Worm (Caenorhabditis elegans) whole organism, late embryonic: Measurements from ENCODE around the gene lip-1.

Source experiments
- C08G9.2 ChIP-seq: sonication (generic microtip); optimal IDR thresholded peaks from 2 replicates; lab custom pipeline; 2016; ENCODE audit warnings: mild to moderate bottlenecking, missing genetic modification characterization, moderate library complexity, missing compliant biosample characterization
- T23F11.4 ChIP-seq: fragments of 200-800 bp; sonication (Bioruptor generic); optimal IDR thresholded peaks from 2 replicates; lab custom pipeline; 2018; ENCODE audit warnings: mild to moderate bottlenecking, missing genetic modification characterization, missing compliant biosample characterization
- Y22D7AL.16 ChIP-seq: sonication (generic microtip); optimal IDR thresholded peaks from 2 replicates; lab custom pipeline; 2016; ENCODE audit warnings: missing genetic modification characterization, missing compliant biosample characterization
- ama-1 ChIP-seq: fragments of 150-350 bp; optimal IDR thresholded peaks from 2 replicates; lab custom pipeline; 2014
- ceh-18 ChIP-seq: sonication (generic microtip); optimal IDR thresholded peaks from 2 replicates; lab custom pipeline; 2016; ENCODE audit warnings: missing genetic modification characterization, missing compliant biosample characterization
- ceh-2 ChIP-seq: sonication (generic microtip); optimal IDR thresholded peaks from 2 replicates; lab custom pipeline; 2016; ENCODE audit warnings: missing genotype, missing genetic modification characterization, missing compliant biosample characterization
- ceh-22 ChIP-seq: sonication (generic microtip); optimal IDR thresholded peaks from 2 replicates; lab custom pipeline; 2017; ENCODE audit warnings: missing biosample characterization, missing genetic modification characterization
- ceh-24 ChIP-seq: sonication (generic microtip); optimal IDR thresholded peaks from 2 replicates; lab custom pipeline; 2016; ENCODE audit warnings: mild to moderate bottlenecking, missing genetic modification characterization, missing compliant biosample characterization
- ceh-30 ChIP-seq: fragments of 150-350 bp; optimal IDR thresholded peaks from 2 replicates; lab custom pipeline; 2014; ENCODE audit warnings: missing biosample characterization, missing genetic modification characterization
- ceh-31 ChIP-seq: sonication (generic microtip); optimal IDR thresholded peaks from 2 replicates; lab custom pipeline; 2016; ENCODE audit warnings: missing genetic modification characterization, missing compliant biosample characterization
- ceh-48 ChIP-seq: sonication (generic microtip); optimal IDR thresholded peaks from 2 replicates; lab custom pipeline; 2016; ENCODE audit warnings: missing genetic modification characterization, inconsistent platforms, missing compliant biosample characterization
- ceh-6 ChIP-seq: fragments of 200-800 bp; sonication (Bioruptor generic); optimal IDR thresholded peaks from 2 replicates; lab custom pipeline; 2018; ENCODE audit warnings: mild to moderate bottlenecking, missing genetic modification characterization, missing compliant biosample characterization
- ceh-9 ChIP-seq: sonication (generic microtip); optimal IDR thresholded peaks from 2 replicates; lab custom pipeline; 2016; ENCODE audit warnings: mild to moderate bottlenecking, missing genetic modification characterization, inconsistent platforms, missing compliant biosample characterization
- che-1 ChIP-seq: sonication (generic microtip); optimal IDR thresholded peaks from 2 replicates; lab custom pipeline; 2016; ENCODE audit warnings: mild to moderate bottlenecking, missing genetic modification characterization, missing compliant biosample characterization
- dmd-4 ChIP-seq: sonication (generic microtip); optimal IDR thresholded peaks from 2 replicates; lab custom pipeline; 2016; ENCODE audit warnings: borderline replicate concordance, missing genetic modification characterization, missing compliant biosample characterization
- dve-1 ChIP-seq: sonication (generic microtip); optimal IDR thresholded peaks from 2 replicates; lab custom pipeline; 2017; ENCODE audit warnings: antibody characterized with exemption, mild to moderate bottlenecking, missing genetic modification characterization, missing compliant biosample characterization
- elt-2 ChIP-seq: sonication (generic microtip); optimal IDR thresholded peaks from 2 replicates; lab custom pipeline; 2016; ENCODE audit warnings: missing genetic modification reagents, missing genetic modification characterization, missing compliant biosample characterization
- elt-4 ChIP-seq: sonication (generic microtip); optimal IDR thresholded peaks from 2 replicates; lab custom pipeline; 2016; ENCODE audit warnings: missing genetic modification characterization, missing compliant biosample characterization
- ets-4 ChIP-seq: sonication (generic microtip); optimal IDR thresholded peaks from 2 replicates; lab custom pipeline; 2016; ENCODE audit warnings: missing genetic modification characterization, missing compliant biosample characterization
- eyg-1 ChIP-seq: sonication (generic microtip); optimal IDR thresholded peaks from 2 replicates; lab custom pipeline; 2016; ENCODE audit warnings: missing genotype, missing genetic modification characterization, missing compliant biosample characterization
- fax-1 ChIP-seq: sonication (generic microtip); optimal IDR thresholded peaks from 2 replicates; lab custom pipeline; 2016; ENCODE audit warnings: missing genotype, missing genetic modification characterization, missing compliant biosample characterization
- fkh-6 ChIP-seq: sonication (generic microtip); optimal IDR thresholded peaks from 2 replicates; lab custom pipeline; 2016; ENCODE audit warnings: missing genetic modification characterization, missing compliant biosample characterization
- hlh-13 ChIP-seq: fragments of 200-800 bp; sonication (Bioruptor generic); optimal IDR thresholded peaks from 2 replicates; lab custom pipeline; 2018; ENCODE audit warnings: mild to moderate bottlenecking, missing genetic modification characterization, missing compliant biosample characterization
- hlh-15 ChIP-seq: sonication (generic microtip); optimal IDR thresholded peaks from 2 replicates; lab custom pipeline; 2016; ENCODE audit warnings: missing genetic modification characterization, missing compliant biosample characterization
- hlh-6 ChIP-seq: sonication (generic microtip); optimal IDR thresholded peaks from 2 replicates; lab custom pipeline; 2016; ENCODE audit warnings: missing genotype, missing genetic modification characterization, missing compliant biosample characterization
- hlh-8 ChIP-seq: sonication (generic microtip); optimal IDR thresholded peaks from 2 replicates; lab custom pipeline; 2016; ENCODE audit warnings: missing genotype, missing genetic modification characterization, missing compliant biosample characterization
- lim-6 ChIP-seq: sonication (generic microtip); optimal IDR thresholded peaks from 2 replicates; lab custom pipeline; 2016; ENCODE audit warnings: missing genetic modification characterization, missing compliant biosample characterization
- lin-11 ChIP-seq: fragments of 200-800 bp; sonication (Bioruptor generic); optimal IDR thresholded peaks from 2 replicates; lab custom pipeline; 2018; ENCODE audit warnings: mild to moderate bottlenecking, missing genetic modification characterization, missing compliant biosample characterization
- madf-2 ChIP-seq: sonication (generic microtip); optimal IDR thresholded peaks from 2 replicates; lab custom pipeline; 2017; ENCODE audit warnings: missing genetic modification characterization, missing compliant biosample characterization
- nfya-1 ChIP-seq: sonication (generic microtip); optimal IDR thresholded peaks from 2 replicates; lab custom pipeline; 2017; ENCODE audit warnings: missing genetic modification characterization, mild to moderate bottlenecking, missing compliant biosample characterization, antibody characterized with exemption, moderate library complexity
- nhr-11 ChIP-seq: fragments of 150-350 bp; optimal IDR thresholded peaks from 2 replicates; lab custom pipeline; 2014; ENCODE audit warnings: missing biosample characterization, missing genetic modification characterization
- nhr-232 ChIP-seq: sonication (generic microtip); optimal IDR thresholded peaks from 2 replicates; lab custom pipeline; 2016; ENCODE audit warnings: missing genetic modification characterization, missing compliant biosample characterization
- npax-4 ChIP-seq: sonication (generic microtip); optimal IDR thresholded peaks from 2 replicates; lab custom pipeline; 2016; ENCODE audit warnings: missing genetic modification characterization, missing compliant biosample characterization
- odd-2 ChIP-seq: sonication (generic microtip); optimal IDR thresholded peaks from 2 replicates; lab custom pipeline; 2017; ENCODE audit warnings: antibody characterized with exemption, mild to moderate bottlenecking, missing genetic modification characterization, missing compliant biosample characterization
- pat-9 ChIP-seq: fragments of 200-800 bp; sonication (Bioruptor generic); optimal IDR thresholded peaks from 2 replicates; lab custom pipeline; 2018; ENCODE audit warnings: mild to moderate bottlenecking, missing genetic modification characterization, moderate library complexity, missing compliant biosample characterization
- pax-1 ChIP-seq: fragments of 150-350 bp; optimal IDR thresholded peaks from 2 replicates; lab custom pipeline; 2014; ENCODE audit warnings: missing biosample characterization, missing genetic modification characterization
- pha-2 ChIP-seq: sonication (generic microtip); optimal IDR thresholded peaks from 2 replicates; lab custom pipeline; 2017; ENCODE audit warnings: mild to moderate bottlenecking, missing genetic modification characterization, missing compliant biosample characterization
- rnt-1 ChIP-seq: sonication (generic microtip); optimal IDR thresholded peaks from 2 replicates; lab custom pipeline; 2016; ENCODE audit warnings: missing genetic modification characterization, missing compliant biosample characterization
- sdc-2 ChIP-seq: sonication (generic microtip); optimal IDR thresholded peaks from 2 replicates; lab custom pipeline; 2016; ENCODE audit warnings: missing genotype, missing genetic modification characterization, missing compliant biosample characterization
- sox-2 ChIP-seq: fragments of 200-800 bp; sonication (Bioruptor generic); IDR thresholded peaks from 2 replicates; pipeline ENCODE4 v1.3.6; 2022; ENCODE audit warnings: missing genetic modification reagents, missing genetic modification characterization, missing compliant biosample characterization
- syd-9 ChIP-seq: sonication (generic microtip); optimal IDR thresholded peaks from 2 replicates; lab custom pipeline; 2016; ENCODE audit warnings: mild to moderate bottlenecking, missing genetic modification characterization, moderate library complexity, missing compliant biosample characterization
- tbx-2 ChIP-seq: sonication (generic microtip); optimal IDR thresholded peaks from 2 replicates; lab custom pipeline; 2016; ENCODE audit warnings: missing genetic modification characterization, missing compliant biosample characterization
- tbx-7 ChIP-seq: sonication (generic microtip); optimal IDR thresholded peaks from 2 replicates; lab custom pipeline; 2016; ENCODE audit warnings: missing genotype, missing genetic modification characterization, missing compliant biosample characterization
- ttx-3 ChIP-seq: sonication (generic microtip); optimal IDR thresholded peaks from 2 replicates; lab custom pipeline; 2016; ENCODE audit warnings: missing genetic modification reagents, missing genetic modification characterization, missing compliant biosample characterization
- unc-42 ChIP-seq: sonication (generic microtip); optimal IDR thresholded peaks from 2 replicates; lab custom pipeline; 2016; ENCODE audit warnings: missing genotype, missing genetic modification characterization, missing compliant biosample characterization
- zip-5 ChIP-seq: sonication (generic microtip); optimal IDR thresholded peaks from 2 replicates; lab custom pipeline; 2016; ENCODE audit warnings: missing genetic modification characterization, missing compliant biosample characterization
- ztf-16 ChIP-seq: sonication (generic microtip); optimal IDR thresholded peaks from 2 replicates; lab custom pipeline; 2017; ENCODE audit warnings: missing genetic modification characterization, missing compliant biosample characterization

lip-1 gene

ce11 chrIV:6880415-6880814 is 37.7 kb downstream of the lip-1 start:
- TF ChIP-seq ceh-6 (GFP tag; lab: Kevin White, UChicago) (no peak), sdc-2 (tag; lab: Kevin White, UChicago) (no peak), elt-2 (peak; percentile 13), ceh-24 (no peak), eyg-1 (no peak)

ce11 chrIV:6881183-6881582 is 38.4 kb downstream of the lip-1 start:
- TF ChIP-seq tbx-2 (tag; lab: Kevin White, UChicago) (peak; percentile 10), tbx-7 (tag; lab: Kevin White, UChicago) (no peak), ceh-18 (peak; percentile 58), ceh-31 (peak; percentile 41)

- no peak for TF ChIP-seq ztf-16 (tag; lab: Kevin White, UChicago)
- TF ChIP-seq pha-2 (tag; lab: Kevin White, UChicago), result no peak
- TF ChIP-seq ceh-30 (tag; lab: Kevin White, UChicago), result no peak
- no peak for TF ChIP-seq T23F11.4
- no peak for TF ChIP-seq hlh-13 (GFP tag; lab: Kevin White, UChicago)
- TF ChIP-seq odd-2 (tag; lab: Kevin White, UChicago), result no peak
- no peak for TF ChIP-seq pat-9 (tag; lab: Kevin White, UChicago)
- TF ChIP-seq ets-4 (tag; lab: Kevin White, UChicago), result no peak
- TF ChIP-seq ceh-22 (tag; lab: Kevin White, UChicago), result no peak
- no peak for TF ChIP-seq sox-2 (GFP tag; lab: Robert Waterston, UW)
- TF ChIP-seq nhr-11 (tag; lab: Kevin White, UChicago), result no peak
- no peak for TF ChIP-seq madf-2
- TF ChIP-seq dve-1 (tag; lab: Kevin White, UChicago), result no peak
Observed at ce11 chrIV:6883342-6883741, 40.6 kb downstream of the lip-1 start, which contains the start of gene tre-2. TSS of gene tre-2 (minus strand) at chrIV:6883442.

ce11 chrIV:6887601-6888099 is 44.9 kb downstream of the lip-1 start, which contains the start of the genes T05A12.3 and T05A12.4:
TSS of gene T05A12.3 (minus strand) at chrIV:6887651.
TSS of gene T05A12.4 (plus strand) at chrIV:6887948.
- TF ChIP-seq ceh-9 (tag; lab: Kevin White, UChicago) (no peak), fax-1 (tag; lab: Kevin White, UChicago) (no peak), ceh-48 (tag; lab: Kevin White, UChicago) (no peak), tbx-2 (tag; lab: Kevin White, UChicago) (peak; percentile 40), syd-9 (no peak), C08G9.2 (tag; lab: Kevin White, UChicago) (peak; percentile 58), unc-42 (tag; lab: Kevin White, UChicago) (no peak), odd-2 (tag; lab: Kevin White, UChicago) (no peak), ceh-31 (peak; percentile 89), ceh-24 (no peak), hlh-6 (no peak), che-1 (tag; lab: Kevin White, UChicago) (no peak), dmd-4 (tag; lab: Kevin White, UChicago) (no peak), pax-1 (tag; lab: Kevin White, UChicago) (no peak), Y22D7AL.16 (tag; lab: Kevin White, UChicago) (no peak), ama-1 (lab: Kevin White, UChicago) (no peak), hlh-15 (tag; lab: Kevin White, UChicago) (no peak), dve-1 (tag; lab: Kevin White, UChicago) (no peak), T23F11.4 (no peak), npax-4 (tag; lab: Kevin White, UChicago) (no peak), zip-5 (tag; lab: Kevin White, UChicago) (no peak), rnt-1 (tag; lab: Kevin White, UChicago) (peak; percentile 40), ceh-22 (tag; lab: Kevin White, UChicago) (no peak), ttx-3 (tag; lab: Kevin White, UChicago) (no peak), fkh-6 (no peak), hlh-13 (GFP tag; lab: Kevin White, UChicago) (no peak), lin-11 (tag; lab: Kevin White, UChicago) (no peak), elt-4 (tag; lab: Kevin White, UChicago) (no peak), sox-2 (GFP tag; lab: Robert Waterston, UW) (no peak), nhr-232 (tag; lab: Kevin White, UChicago) (no peak), ceh-2 (tag; lab: Kevin White, UChicago) (peak; percentile 42), ztf-16 (tag; lab: Kevin White, UChicago) (no peak), tbx-7 (tag; lab: Kevin White, UChicago) (no peak), nfya-1 (tag; lab: Kevin White, UChicago) (peak; percentile 54), lim-6 (tag; lab: Kevin White, UChicago) (peak; percentile 40), hlh-8 (tag; lab: Kevin White, UChicago) (no peak)
